Worm (Caenorhabditis elegans): ENCODE measurements around the gene ppm-1.G.

ce11 chrIII:782503-782902 lies 1.0 kb upstream of the ppm-1.G start:
- TF ChIP-seq ama-1 (optimal IDR thresholded peaks at IDR 0.05), result no peak
- TF ChIP-seq hmbx-1 (tag; optimal IDR thresholded peaks at IDR 0.05), result no peak
- no peak for TF ChIP-seq hnd-1 (tag; optimal IDR thresholded peaks at IDR 0.05)
- TF ChIP-seq flt-1 (GFP tag; IDR thresholded peaks at IDR 0.05), result no peak

Measured in whole organism, early embryonic.